Worm (Caenorhabditis elegans): ENCODE data around the gene ceh-33.

ceh-33 gene

ce11 chrV:5295940-5296339 is 28.5 kb downstream of the ceh-33 start:
- no peak for TF ChIP-seq gei-17 (GFP tag; optimal IDR thresholded peaks at IDR 0.05)
- TF ChIP-seq somi-1 (GFP tag; optimal IDR thresholded peaks at IDR 0.05), result peak; percentile 2
- no peak for TF ChIP-seq nhr-80 (tag; optimal IDR thresholded peaks at IDR 0.05)
- TF ChIP-seq K11D2.4 (GFP tag; IDR thresholded peaks at IDR 0.05), result no peak

- TF ChIP-seq egl-44 (GFP tag; IDR thresholded peaks at IDR 0.05) (no peak), egrh-3 (GFP tag; IDR thresholded peaks at IDR 0.05) (no peak), F57C9.4 (tag; optimal IDR thresholded peaks at IDR 0.05) (no peak), aptf-2 (GFP tag; conservative IDR thresholded peaks at IDR 0.05) (no peak), ztf-25 (GFP tag; IDR thresholded peaks at IDR 0.05) (no peak), sptf-2 (GFP tag; optimal IDR thresholded peaks at IDR 0.05) (no peak), ceh-91 (GFP tag; IDR thresholded peaks at IDR 0.05) (no peak), mel-28 (tag; optimal IDR thresholded peaks at IDR 0.05; ENCODE audit: borderline replicate concordance) (no peak), madf-6 (GFP tag; IDR thresholded peaks at IDR 0.05) (no peak), lin-40 (tag; optimal IDR thresholded peaks at IDR 0.05) (no peak), ztf-3 (GFP tag; optimal IDR thresholded peaks at IDR 0.05) (no peak), athp-1 (tag; optimal IDR thresholded peaks at IDR 0.05) (no peak), akir-1 (GFP tag; optimal IDR thresholded peaks at IDR 0.05) (no peak), nhr-27 (tag; optimal IDR thresholded peaks at IDR 0.05) (no peak)
Measured at ce11 chrV:5288676-5289075, 35.8 kb downstream of the ceh-33 start.

- TF ChIP-seq rec-8 (tag; optimal IDR thresholded peaks at IDR 0.05) (no peak), F23B12.7 (tag; optimal IDR thresholded peaks at IDR 0.05; ENCODE audit: insufficient read depth) (no peak), Y79H2A.3 (GFP tag; conservative IDR thresholded peaks at IDR 0.05) (no peak), mxl-1 (tag; optimal IDR thresholded peaks at IDR 0.05) (no peak), ceh-58 (GFP tag; IDR thresholded peaks at IDR 0.05) (no peak), dpl-1 (GFP tag; optimal IDR thresholded peaks at IDR 0.05) (no peak), nfya-2 (GFP tag; IDR thresholded peaks at IDR 0.05) (no peak)
Measured at ce11 chrV:5287273-5287672, 37.2 kb downstream of the ceh-33 start, which contains the start of gene Y49G5A.1. Gene Y49G5A.1, minus strand, starts transcription at chrV:5287373.

- peak; percentile 76 for TF ChIP-seq ets-4 (GFP tag; optimal IDR thresholded peaks at IDR 0.05)
- peak; percentile 58 for TF ChIP-seq hlh-12 (tag; optimal IDR thresholded peaks at IDR 0.05)
- TF ChIP-seq athp-1 (tag; optimal IDR thresholded peaks at IDR 0.05), result peak; percentile 10
- TF ChIP-seq nhr-27 (tag; optimal IDR thresholded peaks at IDR 0.05), result peak; percentile 51
- TF ChIP-seq rec-8 (tag; optimal IDR thresholded peaks at IDR 0.05), result peak; percentile 3 to 18
- peak; percentile 57 for TF ChIP-seq fkh-3 (tag; optimal IDR thresholded peaks at IDR 0.05)
- peak; percentile 61 for TF ChIP-seq sptf-2 (GFP tag; optimal IDR thresholded peaks at IDR 0.05)
- peak; percentile 52 for TF ChIP-seq F57A8.1 (GFP tag; optimal IDR thresholded peaks at IDR 0.05)
- peak; percentile 72 for TF ChIP-seq ceh-79 (tag; optimal IDR thresholded peaks at IDR 0.05)
- peak; percentile 5 for TF ChIP-seq lin-54 (GFP tag; optimal IDR thresholded peaks at IDR 0.05)
- TF ChIP-seq die-1 (tag; optimal IDR thresholded peaks at IDR 0.05), result peak; percentile 48
- TF ChIP-seq ztf-22 (GFP tag; optimal IDR thresholded peaks at IDR 0.05), result peak; percentile 80
- peak; percentile 42 for TF ChIP-seq F55B11.4 (tag; optimal IDR thresholded peaks at IDR 0.05; ENCODE audit: borderline replicate concordance, insufficient read depth)
- TF ChIP-seq nhr-179 (tag; optimal IDR thresholded peaks at IDR 0.05), result peak; percentile 15
Measured at ce11 chrV:5284270-5284980, 40.0 kb downstream of the ceh-33 start.
